Worm (Caenorhabditis elegans): ENCODE measurements around the gene pgp-12.

The pgp-12 gene

DNA sequence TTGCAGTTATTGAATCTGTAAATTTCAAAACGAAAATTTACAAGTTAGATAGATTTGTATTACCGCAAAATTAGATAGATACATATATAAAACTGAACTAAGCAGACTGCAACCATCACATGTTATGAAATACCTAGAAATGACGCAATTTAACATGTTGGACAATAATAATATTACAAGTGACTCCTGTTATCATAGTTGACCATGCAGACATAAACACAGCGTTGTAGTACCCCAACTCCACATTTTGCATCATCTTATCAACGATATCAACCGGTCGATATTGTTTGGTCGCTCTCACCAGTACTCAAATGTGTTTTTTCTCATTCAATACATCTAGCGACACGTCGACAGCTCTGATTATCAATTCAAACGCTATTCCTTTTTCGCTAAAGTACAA is 40.3 kb upstream of the pgp-12 start, which contains the start of gene ugt-50:
Gene ugt-50 (plus strand): TSS at position 268 of the 400 bp plus-strand sequence.
- TF ChIP-seq pha-4 (tag; optimal IDR thresholded peaks at IDR 0.05) = no peak
- no peak for TF ChIP-seq hmg-11 (tag; optimal IDR thresholded peaks at IDR 0.05)
- TF ChIP-seq elt-3 (tag; optimal IDR thresholded peaks at IDR 0.05) = no peak
- peak; percentile 92 for TF ChIP-seq elt-2 (tag; optimal IDR thresholded peaks at IDR 0.05)
- TF ChIP-seq nhr-43 (tag; optimal IDR thresholded peaks at IDR 0.05; ENCODE audit: poor library complexity, severe bottlenecking) = peak; percentile 6
- TF ChIP-seq lin-15B (tag; optimal IDR thresholded peaks at IDR 0.05) = no peak
- TF ChIP-seq pqm-1 (tag; optimal IDR thresholded peaks at IDR 0.05) = peak; percentile 73
- TF ChIP-seq jun-1 (tag; optimal IDR thresholded peaks at IDR 0.05) = peak; percentile 26
- TF ChIP-seq ceh-28 (tag; optimal IDR thresholded peaks at IDR 0.05) = peak; percentile 12

- peak; percentile 42 for TF ChIP-seq nfya-1 (tag; optimal IDR thresholded peaks at IDR 0.05; ENCODE audit: insufficient read depth)
- TF ChIP-seq fos-1 (tag; optimal IDR thresholded peaks at IDR 0.05) = no peak
- TF ChIP-seq nhr-11 (tag; optimal IDR thresholded peaks at IDR 0.05) = no peak
- peak; percentile 33 for TF ChIP-seq hmg-11 (tag; optimal IDR thresholded peaks at IDR 0.05)
- TF ChIP-seq nhr-76 (tag; optimal IDR thresholded peaks at IDR 0.05) = no peak
- TF ChIP-seq zag-1 (tag; optimal IDR thresholded peaks at IDR 0.05) = no peak
- no peak for TF ChIP-seq nhr-23 (tag; optimal IDR thresholded peaks at IDR 0.05)
- TF ChIP-seq ztf-11 (tag; optimal IDR thresholded peaks at IDR 0.05) = no peak
- no peak for TF ChIP-seq nhr-28 (tag; optimal IDR thresholded peaks at IDR 0.05)
- TF ChIP-seq ceh-28 (tag; optimal IDR thresholded peaks at IDR 0.05) = no peak
- TF ChIP-seq elt-1 (tag; optimal IDR thresholded peaks at IDR 0.05) = no peak
- TF ChIP-seq ama-1 (optimal IDR thresholded peaks at IDR 0.05) = peak; percentile 86
- no peak for TF ChIP-seq elt-2 (tag; optimal IDR thresholded peaks at IDR 0.05)
- TF ChIP-seq snpc-4 (tag; optimal IDR thresholded peaks at IDR 0.05) = no peak
- TF ChIP-seq nhr-77 (tag; optimal IDR thresholded peaks at IDR 0.05) = no peak
- TF ChIP-seq sea-2 (GFP tag; optimal IDR thresholded peaks at IDR 0.05) = no peak
- TF ChIP-seq tbx-2 (tag; optimal IDR thresholded peaks at IDR 0.05) = no peak
- no peak for TF ChIP-seq ztf-4 (tag; optimal IDR thresholded peaks at IDR 0.05)
- no peak for TF ChIP-seq egl-27 (tag; optimal IDR thresholded peaks at IDR 0.05)
- peak; percentile 78 for TF ChIP-seq fkh-10 (GFP tag; optimal IDR thresholded peaks at IDR 0.05)
Measured at ce11 chrX:12691740-12692383, 39.7 kb upstream of the pgp-12 start.

ce11 chrX:12693150-12693589 is 38.4 kb upstream of the pgp-12 start:
- TF ChIP-seq R02D3.7 (tag; optimal IDR thresholded peaks at IDR 0.05) (no peak), nfya-1 (tag; optimal IDR thresholded peaks at IDR 0.05; ENCODE audit: insufficient read depth) (peak; percentile 3), egl-5 (tag; optimal IDR thresholded peaks at IDR 0.05) (no peak), tbx-2 (tag; optimal IDR thresholded peaks at IDR 0.05) (peak; percentile 34), aly-2 (tag; optimal IDR thresholded peaks at IDR 0.05) (no peak), nhr-11 (tag; optimal IDR thresholded peaks at IDR 0.05) (no peak), elt-1 (tag; optimal IDR thresholded peaks at IDR 0.05) (no peak), ama-1 (optimal IDR thresholded peaks at IDR 0.05) (no peak)

DNA sequence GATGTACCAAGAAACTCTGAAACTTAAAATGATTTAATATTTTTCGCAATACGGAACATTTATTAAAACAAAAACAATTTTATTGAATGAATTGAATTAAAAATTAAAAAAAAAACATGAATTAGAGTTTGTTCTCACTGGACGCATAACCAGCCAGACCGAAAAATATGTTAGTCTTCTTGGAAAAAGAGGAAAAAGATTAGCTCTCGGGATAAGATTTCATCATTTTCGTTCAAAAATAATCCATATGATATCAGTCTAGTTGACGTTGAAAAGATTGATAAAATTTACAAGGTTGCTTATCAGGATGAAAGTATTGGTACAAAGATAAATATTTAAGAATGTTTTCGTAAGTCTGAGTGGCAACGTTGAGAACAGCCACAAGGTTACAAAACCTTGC is 31.2 kb upstream of the pgp-12 start, which contains the start of gene nhr-26:
Gene nhr-26 (minus strand): TSS at position 10 of the 400 bp plus-strand sequence.
- no peak for TF ChIP-seq aly-2 (tag; optimal IDR thresholded peaks at IDR 0.05)
- no peak for TF ChIP-seq egl-27 (tag; optimal IDR thresholded peaks at IDR 0.05)
- no peak for TF ChIP-seq skn-1 (tag; optimal IDR thresholded peaks at IDR 0.05)
- TF ChIP-seq nhr-25 (tag; optimal IDR thresholded peaks at IDR 0.05) = no peak
- no peak for TF ChIP-seq zag-1 (tag; optimal IDR thresholded peaks at IDR 0.05)
- no peak for TF ChIP-seq ceh-16 (tag; optimal IDR thresholded peaks at IDR 0.05)
- TF ChIP-seq elt-2 (tag; optimal IDR thresholded peaks at IDR 0.05) = no peak
- no peak for TF ChIP-seq lin-39 (tag; optimal IDR thresholded peaks at IDR 0.05)
- TF ChIP-seq ztf-11 (tag; optimal IDR thresholded peaks at IDR 0.05) = no peak
- TF ChIP-seq nhr-11 (tag; optimal IDR thresholded peaks at IDR 0.05) = no peak
- TF ChIP-seq ceh-28 (tag; optimal IDR thresholded peaks at IDR 0.05) = no peak
- TF ChIP-seq fos-1 (tag; optimal IDR thresholded peaks at IDR 0.05) = no peak
- TF ChIP-seq sea-2 (GFP tag; optimal IDR thresholded peaks at IDR 0.05) = no peak
- no peak for TF ChIP-seq pqm-1 (tag; optimal IDR thresholded peaks at IDR 0.05)
- no peak for TF ChIP-seq ztf-4 (tag; optimal IDR thresholded peaks at IDR 0.05)
- TF ChIP-seq lsy-12 (tag; optimal IDR thresholded peaks at IDR 0.05) = no peak

All from whole organism, L3 larva.